Fruit fly (Drosophila melanogaster) whole organism, embryonic: ENCODE results near the gene mGluR.

Source experiments
- Bdp1 ChIP-seq: fragments of 200-800 bp; sonication (Bioruptor generic); optimal IDR thresholded peaks from 3 replicates; lab custom pipeline; 2016; ENCODE audit warnings: missing biosample characterization, missing genetic modification characterization
- Bteb2 ChIP-seq: fragments of 200-800 bp; sonication (Bioruptor generic); optimal IDR thresholded peaks from 2 replicates; lab custom pipeline; 2016; ENCODE audit warnings: missing biosample characterization, missing genetic modification characterization
- CG1024 ChIP-seq: fragments of 200-800 bp; sonication (Bioruptor generic); IDR thresholded peaks from 2 replicates; pipeline ENCODE4 v1.3.6; 2022; ENCODE audit warnings: missing biosample characterization, missing genetic modification characterization
- CG10431 ChIP-seq: fragments of 200-800 bp; sonication (Bioruptor generic); optimal IDR thresholded peaks from 3 replicates; lab custom pipeline; 2018; ENCODE audit warnings: missing biosample characterization, mild to moderate bottlenecking, missing genetic modification characterization
- CG10979 ChIP-seq: fragments of 200-800 bp; sonication (Bioruptor generic); optimal IDR thresholded peaks from 2 replicates; lab custom pipeline; 2018; ENCODE audit warnings: missing biosample characterization, mild to moderate bottlenecking, missing genetic modification characterization, moderate library complexity
- CG11723 ChIP-seq: fragments of 200-800 bp; sonication (Bioruptor generic); optimal IDR thresholded peaks from 2 replicates; lab custom pipeline; 2017; ENCODE audit warnings: missing biosample characterization, mild to moderate bottlenecking, missing genetic modification characterization
- CG1603 ChIP-seq: fragments of 200-800 bp; sonication (Bioruptor generic); optimal IDR thresholded peaks from 2 replicates; lab custom pipeline; 2019; ENCODE audit warnings: missing biosample characterization, mild to moderate bottlenecking, missing genetic modification characterization, moderate library complexity
- CG16779 ChIP-seq: fragments of 200-800 bp; sonication (Bioruptor generic); IDR thresholded peaks from 2 replicates; pipeline ENCODE4 v1.3.6; 2022; ENCODE audit warnings: missing biosample characterization, missing genetic modification characterization
- CG1792 ChIP-seq: fragments of 200-800 bp; sonication (Bioruptor generic); optimal IDR thresholded peaks from 2 replicates; lab custom pipeline; 2016; ENCODE audit warnings: missing biosample characterization, missing genetic modification characterization
- CG18011 ChIP-seq: fragments of 200-800 bp; sonication (Bioruptor generic); optimal IDR thresholded peaks from 2 replicates; lab custom pipeline; 2017; ENCODE audit warnings: missing biosample characterization, missing genetic modification characterization, mild to moderate bottlenecking, moderate library complexity, missing genotype
- CG2199 ChIP-seq: fragments of 200-800 bp; sonication (Bioruptor generic); IDR thresholded peaks from 3 replicates; pipeline ENCODE4 v1.3.6; 2022; ENCODE audit warnings: missing biosample characterization, missing genetic modification characterization
- CG30020 ChIP-seq: fragments of 200-800 bp; optimal IDR thresholded peaks from 2 replicates; lab custom pipeline; 2019; ENCODE audit warnings: missing biosample characterization, mild to moderate bottlenecking, missing genetic modification characterization, moderate library complexity
- CG30403 ChIP-seq: fragments of 200-800 bp; sonication (Bioruptor generic); optimal IDR thresholded peaks from 3 replicates; lab custom pipeline; 2016; ENCODE audit warnings: missing biosample characterization, missing genetic modification characterization
- CG34376 ChIP-seq: fragments of 200-800 bp; sonication (Bioruptor generic); optimal IDR thresholded peaks from 2 replicates; lab custom pipeline; 2018; ENCODE audit warnings: missing biosample characterization, mild to moderate bottlenecking, missing genetic modification characterization
- CG3995 ChIP-seq: fragments of 200-800 bp; sonication (Bioruptor generic); optimal IDR thresholded peaks from 3 replicates; lab custom pipeline; 2016; ENCODE audit warnings: missing biosample characterization, missing genetic modification characterization
- CG4328 ChIP-seq: fragments of 200-800 bp; sonication (Bioruptor generic); optimal IDR thresholded peaks from 3 replicates; lab custom pipeline; 2017; ENCODE audit warnings: missing biosample characterization, missing genetic modification reagents, missing genetic modification characterization
- CG4360 ChIP-seq: fragments of 200-800 bp; sonication (Bioruptor generic); IDR thresholded peaks from 2 replicates; pipeline ENCODE4 v1.3.6; 2022; ENCODE audit warnings: missing biosample characterization, missing genetic modification characterization
- CG4730 ChIP-seq: fragments of 200-800 bp; sonication (Bioruptor generic); IDR thresholded peaks from 2 replicates; pipeline ENCODE4 v1.3.6; 2022; ENCODE audit warnings: missing biosample characterization, missing genetic modification characterization
- CG5953 ChIP-seq: fragments of 200-800 bp; sonication (Bioruptor generic); IDR thresholded peaks from 2 replicates; pipeline ENCODE4 v1.3.6; 2022; ENCODE audit warnings: missing biosample characterization, missing genetic modification characterization
- CG7745 ChIP-seq: fragments of 200-800 bp; sonication (Bioruptor generic); optimal IDR thresholded peaks from 2 replicates; lab custom pipeline; 2018; ENCODE audit warnings: missing biosample characterization, mild to moderate bottlenecking, missing genetic modification characterization, moderate library complexity
- CG9817 ChIP-seq: fragments of 200-800 bp; sonication (Bioruptor generic); optimal IDR thresholded peaks from 2 replicates; lab custom pipeline; 2018; ENCODE audit warnings: missing biosample characterization, mild to moderate bottlenecking, missing genetic modification characterization, moderate library complexity
- CG9932 ChIP-seq: fragments of 200-800 bp; sonication (Bioruptor generic); IDR thresholded peaks from 2 replicates; pipeline ENCODE4 v1.3.6; 2022; ENCODE audit warnings: missing biosample characterization, missing genetic modification characterization
- D19A ChIP-seq: fragments of 200-800 bp; optimal IDR thresholded peaks from 3 replicates; lab custom pipeline; 2019; ENCODE audit warnings: missing biosample characterization, mild to moderate bottlenecking, missing genetic modification characterization, moderate library complexity
- Dip3 ChIP-seq: fragments of 200-800 bp; sonication (Bioruptor generic); optimal IDR thresholded peaks from 3 replicates; lab custom pipeline; 2016; ENCODE audit warnings: missing biosample characterization, missing genetic modification characterization
- Ets65A ChIP-seq: fragments of 200-800 bp; sonication (Bioruptor generic); peaks from one replicate; lab custom pipeline; 2016; ENCODE audit warnings: missing biosample characterization, missing genetic modification characterization
- Fer2 ChIP-seq: fragments of 200-800 bp; sonication (Bioruptor generic); optimal IDR thresholded peaks from 2 replicates; lab custom pipeline; 2018; ENCODE audit warnings: missing biosample characterization, mild to moderate bottlenecking, missing genetic modification characterization, moderate library complexity
- Gsc ChIP-seq: fragments of 200-800 bp; sonication (Bioruptor generic); IDR thresholded peaks from 2 replicates; pipeline ENCODE4 v1.3.6; 2022; ENCODE audit warnings: missing biosample characterization, missing genetic modification characterization
- HmgZ ChIP-seq: fragments of 200-800 bp; sonication (Bioruptor generic); optimal IDR thresholded peaks from 2 replicates; lab custom pipeline; 2018; ENCODE audit warnings: missing biosample characterization, mild to moderate bottlenecking, missing genetic modification characterization
- MBD-R2 ChIP-seq: fragments of 200-800 bp; sonication (Bioruptor generic); IDR thresholded peaks from 2 replicates; pipeline ENCODE4 v1.3.6; 2022; ENCODE audit warnings: missing biosample characterization, missing genetic modification characterization
- Mad ChIP-seq: fragments of 200-800 bp; sonication (Bioruptor generic); optimal IDR thresholded peaks from 2 replicates; lab custom pipeline; 2016; ENCODE audit warnings: missing biosample characterization, missing genetic modification characterization
- Optix ChIP-seq: fragments of 200-800 bp; sonication (Bioruptor generic); IDR thresholded peaks from 3 replicates; pipeline ENCODE4 v1.3.6; 2022; ENCODE audit warnings: missing biosample characterization, missing genetic modification characterization
- Pdp1 ChIP-seq, 2 experiments: fragments of 200-800 bp; sonication (Bioruptor generic); optimal IDR thresholded peaks; 3 replicates each; lab custom pipeline; 2016; ENCODE audit warnings: missing biosample characterization in 2 of 2, missing genetic modification characterization in 2 of 2, mild to moderate bottlenecking in 1 of 2, moderate library complexity in 1 of 2
- bigmax ChIP-seq: fragments of 200-800 bp; sonication (Bioruptor generic); optimal IDR thresholded peaks from 2 replicates; lab custom pipeline; 2018; ENCODE audit warnings: missing biosample characterization, mild to moderate bottlenecking, missing genetic modification characterization
- dan ChIP-seq: fragments of 200-800 bp; sonication (Bioruptor generic); IDR thresholded peaks from 2 replicates; pipeline ENCODE4 v1.3.6; 2022; ENCODE audit warnings: missing biosample characterization, missing genetic modification characterization
- danr ChIP-seq: fragments of 200-800 bp; sonication (Bioruptor generic); IDR thresholded peaks from 2 replicates; pipeline ENCODE4 v1.3.6; 2022; ENCODE audit warnings: missing biosample characterization, missing genetic modification characterization
- fd3F ChIP-seq: fragments of 200-800 bp; sonication (Bioruptor generic); optimal IDR thresholded peaks from 2 replicates; lab custom pipeline; 2018; ENCODE audit warnings: missing biosample characterization, mild to moderate bottlenecking, missing genetic modification characterization, moderate library complexity
- gcm2 ChIP-seq: fragments of 200-800 bp; sonication (Bioruptor generic); optimal IDR thresholded peaks from 2 replicates; lab custom pipeline; 2016; ENCODE audit warnings: missing biosample characterization, missing genetic modification characterization
- jigr1 ChIP-seq: fragments of 200-800 bp; sonication (Bioruptor generic); IDR thresholded peaks from 3 replicates; pipeline ENCODE4 v1.3.6; 2022; ENCODE audit warnings: missing biosample characterization, missing genetic modification characterization
- kah ChIP-seq: fragments of 200-800 bp; sonication (Bioruptor generic); optimal IDR thresholded peaks from 2 replicates; lab custom pipeline; 2018; ENCODE audit warnings: missing biosample characterization, mild to moderate bottlenecking, missing genetic modification characterization
- kni ChIP-seq: fragments of 200-800 bp; sonication (Bioruptor generic); optimal IDR thresholded peaks from 3 replicates; lab custom pipeline; 2017; ENCODE audit warnings: mild to moderate bottlenecking, missing biosample characterization, missing genetic modification reagents, missing genetic modification characterization
- lab ChIP-seq: fragments of 200-800 bp; sonication (Bioruptor generic); optimal IDR thresholded peaks from 3 replicates; lab custom pipeline; 2017; ENCODE audit warnings: missing biosample characterization, missing genetic modification characterization, mild to moderate bottlenecking, moderate library complexity, missing genetic modification reagents
- pita ChIP-seq: fragments of 200-800 bp; sonication (Bioruptor generic); optimal IDR thresholded peaks from 2 replicates; lab custom pipeline; 2017; ENCODE audit warnings: missing biosample characterization, mild to moderate bottlenecking, missing genetic modification characterization
- row ChIP-seq: fragments of 200-800 bp; sonication (Bioruptor generic); IDR thresholded peaks from 3 replicates; pipeline ENCODE4 v1.3.6; 2022; ENCODE audit warnings: missing biosample characterization, missing genetic modification characterization
- ssp ChIP-seq: fragments of 200-800 bp; sonication (Bioruptor generic); IDR thresholded peaks from 2 replicates; pipeline ENCODE4 v1.3.6; 2022; ENCODE audit warnings: missing biosample characterization, missing genetic modification characterization
- tap ChIP-seq: fragments of 200-800 bp; optimal IDR thresholded peaks from 3 replicates; lab custom pipeline; 2019; ENCODE audit warnings: missing biosample characterization, mild to moderate bottlenecking, missing genetic modification characterization, moderate library complexity
- tin ChIP-seq: fragments of 200-800 bp; sonication (Bioruptor generic); optimal IDR thresholded peaks from 3 replicates; lab custom pipeline; 2016; ENCODE audit warnings: missing biosample characterization, missing genetic modification characterization
- wek ChIP-seq: fragments of 200-800 bp; sonication (Bioruptor generic); optimal IDR thresholded peaks from 3 replicates; lab custom pipeline; 2018; ENCODE audit warnings: missing biosample characterization, mild to moderate bottlenecking, missing genetic modification characterization, moderate library complexity

The mGluR gene

DNA sequence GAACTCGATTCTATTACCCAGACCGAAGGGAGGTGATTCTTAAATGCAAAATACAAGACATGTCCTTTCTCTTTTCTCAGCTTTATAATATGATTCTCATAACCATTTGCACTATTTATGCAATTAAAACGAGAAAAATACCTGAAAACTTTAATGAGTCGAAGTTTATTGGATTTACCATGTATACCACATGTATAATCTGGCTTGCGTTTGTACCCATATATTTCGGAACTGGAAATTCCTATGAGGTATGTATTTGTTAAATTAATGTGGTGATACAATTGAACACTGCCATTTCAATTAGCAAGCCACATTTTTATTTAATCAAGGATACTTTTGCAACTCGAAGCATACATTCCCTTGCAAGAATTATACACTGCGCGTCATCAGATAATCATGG, 7.7 kb downstream of the mGluR start:
- TF ChIP-seq CG34376 (GFP tag; lab: Kevin White, UChicago) = no peak
- no peak for TF ChIP-seq CG9932 (GFP tag; lab: Robert Waterston, UW)
- peak; percentile 92 for TF ChIP-seq CG10431 (GFP tag; lab: Kevin White, UChicago)
- no peak for TF ChIP-seq CG16779 (GFP tag; lab: Robert Waterston, UW)

DNA sequence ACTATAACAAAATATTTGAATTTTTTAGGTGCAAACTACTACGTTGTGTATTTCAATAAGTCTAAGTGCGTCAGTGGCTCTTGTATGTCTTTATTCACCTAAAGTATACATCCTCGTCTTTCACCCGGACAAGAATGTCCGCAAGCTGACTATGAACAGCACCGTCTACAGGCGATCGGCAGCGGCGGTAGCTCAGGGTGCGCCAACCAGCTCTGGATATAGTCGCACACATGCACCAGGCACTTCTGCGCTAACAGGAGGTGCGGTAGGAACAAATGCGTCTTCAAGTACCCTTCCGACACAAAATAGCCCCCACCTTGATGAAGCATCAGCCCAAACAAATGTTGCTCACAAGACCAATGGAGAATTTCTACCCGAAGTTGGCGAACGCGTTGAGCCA, 9.6 kb downstream of the mGluR start:
- TF ChIP-seq gcm2 (GFP tag; lab: Kevin White, UChicago) (no peak), Ets65A (peak; percentile 78), CG4328 (no peak), CG2199 (GFP tag; lab: Robert Waterston, UW) (peak; percentile 56; the same call in 1 of the 3 replicates), CG30403 (GFP tag; lab: Kevin White, UChicago) (no peak)
- TF ChIP-seq, all 482 proteins: peak for 2

DNA sequence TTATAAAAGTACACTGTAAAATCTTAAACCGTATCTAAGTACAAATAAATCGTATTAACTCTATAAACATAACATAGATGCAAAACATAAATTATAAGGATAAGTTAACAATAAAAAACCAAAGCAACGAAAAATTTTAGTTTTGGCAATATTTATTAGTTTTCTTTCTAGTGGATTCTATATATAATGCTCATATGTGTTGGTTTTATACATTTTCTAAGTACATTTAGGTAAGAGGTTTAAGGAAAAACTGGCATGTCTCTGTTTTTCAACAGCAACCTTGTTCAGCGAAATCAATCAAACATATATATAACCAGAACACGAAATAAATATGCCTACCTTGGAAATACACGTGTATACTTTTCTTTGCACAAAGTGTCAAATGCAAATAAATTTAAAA, 12.7 kb downstream of the mGluR start:
- no peak for TF ChIP-seq HmgZ
- TF ChIP-seq CG7745 = no peak
- no peak for TF ChIP-seq lab (GFP tag; lab: Kevin White, UChicago)
- TF ChIP-seq Dip3 = no peak
- no peak for TF ChIP-seq CG4730 (GFP tag; lab: Robert Waterston, UW)
- TF ChIP-seq CG10431 (GFP tag; lab: Kevin White, UChicago) = no peak
- TF ChIP-seq ssp = peak; percentile 53
- TF ChIP-seq Fer2 (tag; lab: Kevin White, UChicago) = no peak
- TF ChIP-seq jigr1 (GFP tag; lab: Robert Waterston, UW) = no peak
- peak; percentile 72 for TF ChIP-seq CG30020 (tag; lab: Kevin White, UChicago)
- TF ChIP-seq Mad (GFP tag; lab: Kevin White, UChicago) = no peak
- TF ChIP-seq CG4360 (GFP tag; lab: Robert Waterston, UW) = no peak

DNA sequence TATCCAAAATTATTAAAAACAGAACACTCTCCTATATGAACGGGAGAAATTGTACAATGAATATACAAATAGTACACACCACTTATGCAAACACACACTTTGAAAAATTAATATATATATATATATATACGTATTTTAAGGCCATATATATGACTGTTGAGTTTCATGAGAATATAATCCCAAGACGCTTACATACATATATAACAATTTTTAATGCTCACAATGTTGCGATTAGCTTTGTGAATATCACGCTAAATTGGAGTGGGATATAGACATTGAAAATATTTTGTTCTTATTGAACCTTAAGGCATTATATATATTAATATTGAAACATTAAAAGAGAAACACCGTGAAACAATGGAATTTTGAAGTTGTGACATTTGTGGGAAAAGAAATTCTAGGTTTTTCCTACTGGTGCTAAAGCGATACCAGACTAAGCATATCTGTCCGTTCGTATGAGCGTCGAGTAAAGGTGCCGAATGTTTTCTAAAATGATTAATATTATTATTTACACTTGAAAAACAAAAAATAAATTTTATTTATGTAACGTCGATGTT, 21.6 kb downstream of the mGluR start, which contains the start of gene 4E-T:
Gene 4E-T, minus strand, starts transcription at position 300 of the 557 bp plus-strand sequence.
- TF ChIP-seq CG11723 (GFP tag; lab: Kevin White, UChicago) (peak; percentile 91), Bteb2 (no peak), CG1603 (peak; percentile 99), danr (GFP tag; lab: Robert Waterston, UW) (no peak), dan (no peak), kni (GFP tag; lab: Kevin White, UChicago) (no peak), kah (GFP tag; lab: Kevin White, UChicago) (no peak), Gsc (GFP tag; lab: Robert Waterston, UW) (no peak), CG5953 (GFP tag; lab: Robert Waterston, UW) (no peak), MBD-R2 (GFP tag; lab: Robert Waterston, UW) (peak; percentile 11; the same call in 1 of the 2 replicates), tap (no peak), CG7745 (no peak), wek (GFP tag; lab: Kevin White, UChicago) (no peak), tin (no peak), D19A (tag; lab: Kevin White, UChicago) (peak; percentile 5), Bdp1 (GFP tag; lab: Kevin White, UChicago) (no peak), bigmax (GFP tag; lab: Kevin White, UChicago) (no peak), CG10979 (no peak), CG9817 (tag; lab: Kevin White, UChicago) (no peak), Pdp1 (GFP tag; optimal IDR thresholded peaks at IDR 0.05; lab: Kevin White, UChicago) (peak in 1 of 2 experiments; percentile 11), CG3995 (peak; percentile 37), pita (no peak), CG1792 (GFP tag; lab: Kevin White, UChicago) (no peak), row (peak; percentile 88), fd3F (GFP tag; lab: Kevin White, UChicago) (no peak), CG18011 (GFP tag; lab: Kevin White, UChicago) (no peak), Optix (no peak), CG1024 (GFP tag; lab: Robert Waterston, UW) (peak; percentile 98)
